Worm (Caenorhabditis elegans) whole organism, late embryonic: ENCODE results near the gene C08E8.3.

Experiments
- F13H6.1 ChIP-seq: sonication (generic microtip); optimal IDR thresholded peaks from 2 replicates; lab custom pipeline; 2016; ENCODE audit warnings: missing genetic modification characterization, missing compliant biosample characterization
- K02D7.2 ChIP-seq: sonication (generic microtip); optimal IDR thresholded peaks from 2 replicates; lab custom pipeline; 2017; ENCODE audit warnings: mild to moderate bottlenecking, missing genetic modification characterization, missing compliant biosample characterization
- T23F11.4 ChIP-seq: fragments of 200-800 bp; sonication (Bioruptor generic); optimal IDR thresholded peaks from 2 replicates; lab custom pipeline; 2018; ENCODE audit warnings: mild to moderate bottlenecking, missing genetic modification characterization, missing compliant biosample characterization
- ahr-1 ChIP-seq: sonication (generic microtip); optimal IDR thresholded peaks from 2 replicates; lab custom pipeline; 2016; ENCODE audit warnings: missing genetic modification characterization, missing compliant biosample characterization
- ama-1 ChIP-seq: fragments of 150-350 bp; optimal IDR thresholded peaks from 2 replicates; lab custom pipeline; 2014
- ceh-18 ChIP-seq: sonication (generic microtip); optimal IDR thresholded peaks from 2 replicates; lab custom pipeline; 2016; ENCODE audit warnings: missing genetic modification characterization, missing compliant biosample characterization
- ceh-22 ChIP-seq: sonication (generic microtip); optimal IDR thresholded peaks from 2 replicates; lab custom pipeline; 2017; ENCODE audit warnings: missing biosample characterization, missing genetic modification characterization
- ceh-24 ChIP-seq: sonication (generic microtip); optimal IDR thresholded peaks from 2 replicates; lab custom pipeline; 2016; ENCODE audit warnings: mild to moderate bottlenecking, missing genetic modification characterization, missing compliant biosample characterization
- ceh-30 ChIP-seq: fragments of 150-350 bp; optimal IDR thresholded peaks from 2 replicates; lab custom pipeline; 2014; ENCODE audit warnings: missing biosample characterization, missing genetic modification characterization
- ceh-31 ChIP-seq: sonication (generic microtip); optimal IDR thresholded peaks from 2 replicates; lab custom pipeline; 2016; ENCODE audit warnings: missing genetic modification characterization, missing compliant biosample characterization
- ceh-45 ChIP-seq: fragments of 200-800 bp; sonication (Bioruptor generic); IDR thresholded peaks from 2 replicates; pipeline ENCODE4 v1.3.6; 2022; ENCODE audit warnings: missing genetic modification reagents, missing genetic modification characterization, missing compliant biosample characterization
- ceh-48 ChIP-seq: sonication (generic microtip); optimal IDR thresholded peaks from 2 replicates; lab custom pipeline; 2016; ENCODE audit warnings: missing genetic modification characterization, inconsistent platforms, missing compliant biosample characterization
- ceh-6 ChIP-seq: fragments of 200-800 bp; sonication (Bioruptor generic); optimal IDR thresholded peaks from 2 replicates; lab custom pipeline; 2018; ENCODE audit warnings: mild to moderate bottlenecking, missing genetic modification characterization, missing compliant biosample characterization
- elt-2 ChIP-seq: sonication (generic microtip); optimal IDR thresholded peaks from 2 replicates; lab custom pipeline; 2016; ENCODE audit warnings: missing genetic modification reagents, missing genetic modification characterization, missing compliant biosample characterization
- ets-4 ChIP-seq: sonication (generic microtip); optimal IDR thresholded peaks from 2 replicates; lab custom pipeline; 2016; ENCODE audit warnings: missing genetic modification characterization, missing compliant biosample characterization
- fax-1 ChIP-seq: sonication (generic microtip); optimal IDR thresholded peaks from 2 replicates; lab custom pipeline; 2016; ENCODE audit warnings: missing genotype, missing genetic modification characterization, missing compliant biosample characterization
- fkh-10 ChIP-seq: fragments of 150-350 bp; optimal IDR thresholded peaks from 2 replicates; lab custom pipeline; 2014; ENCODE audit warnings: missing biosample characterization, missing genetic modification reagents, missing genetic modification characterization
- fkh-6 ChIP-seq: sonication (generic microtip); optimal IDR thresholded peaks from 2 replicates; lab custom pipeline; 2016; ENCODE audit warnings: missing genetic modification characterization, missing compliant biosample characterization
- hlh-15 ChIP-seq: sonication (generic microtip); optimal IDR thresholded peaks from 2 replicates; lab custom pipeline; 2016; ENCODE audit warnings: missing genetic modification characterization, missing compliant biosample characterization
- hlh-6 ChIP-seq: sonication (generic microtip); optimal IDR thresholded peaks from 2 replicates; lab custom pipeline; 2016; ENCODE audit warnings: missing genotype, missing genetic modification characterization, missing compliant biosample characterization
- hlh-8 ChIP-seq: sonication (generic microtip); optimal IDR thresholded peaks from 2 replicates; lab custom pipeline; 2016; ENCODE audit warnings: missing genotype, missing genetic modification characterization, missing compliant biosample characterization
- lim-6 ChIP-seq: sonication (generic microtip); optimal IDR thresholded peaks from 2 replicates; lab custom pipeline; 2016; ENCODE audit warnings: missing genetic modification characterization, missing compliant biosample characterization
- lin-11 ChIP-seq: fragments of 200-800 bp; sonication (Bioruptor generic); optimal IDR thresholded peaks from 2 replicates; lab custom pipeline; 2018; ENCODE audit warnings: mild to moderate bottlenecking, missing genetic modification characterization, missing compliant biosample characterization
- nfya-1 ChIP-seq: sonication (generic microtip); optimal IDR thresholded peaks from 2 replicates; lab custom pipeline; 2017; ENCODE audit warnings: missing genetic modification characterization, mild to moderate bottlenecking, missing compliant biosample characterization, antibody characterized with exemption, moderate library complexity
- nhr-11 ChIP-seq: fragments of 150-350 bp; optimal IDR thresholded peaks from 2 replicates; lab custom pipeline; 2014; ENCODE audit warnings: missing biosample characterization, missing genetic modification characterization
- odd-2 ChIP-seq: sonication (generic microtip); optimal IDR thresholded peaks from 2 replicates; lab custom pipeline; 2017; ENCODE audit warnings: antibody characterized with exemption, mild to moderate bottlenecking, missing genetic modification characterization, missing compliant biosample characterization
- pag-3 ChIP-seq: sonication (generic microtip); optimal IDR thresholded peaks from 2 replicates; lab custom pipeline; 2016; ENCODE audit warnings: missing compliant biosample characterization, missing genetic modification characterization, borderline replicate concordance
- pat-9 ChIP-seq: fragments of 200-800 bp; sonication (Bioruptor generic); optimal IDR thresholded peaks from 2 replicates; lab custom pipeline; 2018; ENCODE audit warnings: mild to moderate bottlenecking, missing genetic modification characterization, moderate library complexity, missing compliant biosample characterization
- pax-1 ChIP-seq: fragments of 150-350 bp; optimal IDR thresholded peaks from 2 replicates; lab custom pipeline; 2014; ENCODE audit warnings: missing biosample characterization, missing genetic modification characterization
- pha-2 ChIP-seq: sonication (generic microtip); optimal IDR thresholded peaks from 2 replicates; lab custom pipeline; 2017; ENCODE audit warnings: mild to moderate bottlenecking, missing genetic modification characterization, missing compliant biosample characterization
- pqm-1 ChIP-seq: sonication (generic microtip); optimal IDR thresholded peaks from 2 replicates; lab custom pipeline; 2016; ENCODE audit warnings: missing genetic modification characterization, missing compliant biosample characterization
- ref-2 ChIP-seq: sonication (generic microtip); optimal IDR thresholded peaks from 2 replicates; lab custom pipeline; 2016; ENCODE audit warnings: missing genetic modification characterization, missing compliant biosample characterization
- rnt-1 ChIP-seq: sonication (generic microtip); optimal IDR thresholded peaks from 2 replicates; lab custom pipeline; 2016; ENCODE audit warnings: missing genetic modification characterization, missing compliant biosample characterization
- sdc-2 ChIP-seq: sonication (generic microtip); optimal IDR thresholded peaks from 2 replicates; lab custom pipeline; 2016; ENCODE audit warnings: missing genotype, missing genetic modification characterization, missing compliant biosample characterization
- sox-2 ChIP-seq: fragments of 200-800 bp; sonication (Bioruptor generic); IDR thresholded peaks from 2 replicates; pipeline ENCODE4 v1.3.6; 2022; ENCODE audit warnings: missing genetic modification reagents, missing genetic modification characterization, missing compliant biosample characterization
- sox-4 ChIP-seq: sonication (generic microtip); optimal IDR thresholded peaks from 2 replicates; lab custom pipeline; 2017; ENCODE audit warnings: mild to moderate bottlenecking, missing genetic modification characterization, inconsistent platforms, missing compliant biosample characterization
- syd-9 ChIP-seq: sonication (generic microtip); optimal IDR thresholded peaks from 2 replicates; lab custom pipeline; 2016; ENCODE audit warnings: mild to moderate bottlenecking, missing genetic modification characterization, moderate library complexity, missing compliant biosample characterization
- tbx-7 ChIP-seq: sonication (generic microtip); optimal IDR thresholded peaks from 2 replicates; lab custom pipeline; 2016; ENCODE audit warnings: missing genotype, missing genetic modification characterization, missing compliant biosample characterization
- ttx-3 ChIP-seq: sonication (generic microtip); optimal IDR thresholded peaks from 2 replicates; lab custom pipeline; 2016; ENCODE audit warnings: missing genetic modification reagents, missing genetic modification characterization, missing compliant biosample characterization
- unc-86 ChIP-seq: sonication (generic microtip); optimal IDR thresholded peaks from 2 replicates; lab custom pipeline; 2016; ENCODE audit warnings: missing genetic modification characterization, missing compliant biosample characterization

Gene C08E8.3

DNA sequence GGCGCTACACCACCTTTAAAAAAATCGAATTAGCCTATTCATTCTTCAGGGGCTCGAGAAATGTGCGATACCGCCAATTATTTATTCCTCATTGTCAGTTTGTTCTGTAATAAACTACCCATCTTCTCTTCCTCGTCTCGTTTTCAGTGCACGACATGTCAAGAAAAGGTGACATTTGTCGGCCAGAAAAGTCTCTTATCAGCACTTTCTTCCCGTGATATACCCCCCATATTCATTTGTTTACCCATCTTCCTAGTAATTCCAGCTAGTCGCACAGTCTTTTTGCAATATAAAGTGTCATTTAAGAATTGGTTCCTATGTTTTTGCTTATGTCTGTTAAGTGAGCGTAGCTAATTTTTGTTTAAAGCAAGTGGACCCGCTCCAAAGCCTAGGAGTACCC lies 25.4 kb upstream of the C08E8.3 start:
- TF ChIP-seq pha-2 (tag; lab: Kevin White, UChicago) (no peak), F13H6.1 (tag; lab: Kevin White, UChicago) (no peak), rnt-1 (tag; lab: Kevin White, UChicago) (no peak), ceh-24 (tag; lab: Kevin White, UChicago) (no peak), ahr-1 (tag; lab: Kevin White, UChicago) (no peak), fax-1 (tag; lab: Kevin White, UChicago) (no peak), hlh-15 (tag; lab: Kevin White, UChicago) (no peak), fkh-10 (GFP tag; lab: Kevin White, UChicago) (no peak), ceh-48 (tag; lab: Kevin White, UChicago) (no peak), ceh-6 (GFP tag; lab: Kevin White, UChicago) (no peak), lim-6 (tag; lab: Kevin White, UChicago) (no peak), nfya-1 (no peak), fkh-6 (tag; lab: Kevin White, UChicago) (no peak), elt-2 (tag; lab: Kevin White, UChicago) (no peak), K02D7.2 (no peak), pag-3 (tag; lab: Kevin White, UChicago) (no peak), sox-2 (GFP tag; lab: Robert Waterston, UW) (no peak), hlh-8 (tag; lab: Kevin White, UChicago) (no peak), nhr-11 (no peak)

DNA sequence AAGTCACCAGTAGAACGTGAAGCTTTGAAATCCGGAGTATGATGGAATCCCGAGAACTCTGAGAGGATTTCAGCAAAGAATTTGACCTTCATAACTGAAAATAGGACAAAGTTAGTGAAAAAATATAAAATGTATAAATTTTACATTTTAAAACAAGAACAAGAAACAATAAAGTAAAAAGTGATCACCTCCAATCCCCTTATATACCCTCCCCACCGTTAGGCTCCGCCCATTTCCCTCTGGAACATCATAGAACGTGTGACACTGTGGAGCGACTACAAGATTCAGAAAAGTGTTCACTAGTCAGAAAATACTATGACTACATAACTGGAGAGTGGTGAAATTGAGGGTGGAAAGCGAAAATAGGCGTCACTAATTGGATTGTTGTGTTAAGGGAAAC lies 18.8 kb upstream of the C08E8.3 start, which contains the start of gene B0462.4:
Gene B0462.4 (minus strand): TSS at position 101 of the 400 bp plus-strand sequence.
- TF ChIP-seq hlh-6 (tag; lab: Kevin White, UChicago) (no peak), hlh-8 (tag; lab: Kevin White, UChicago) (no peak), nfya-1 (no peak), elt-2 (tag; lab: Kevin White, UChicago) (no peak), ceh-30 (tag; lab: Kevin White, UChicago) (no peak), pha-2 (tag; lab: Kevin White, UChicago) (no peak), ama-1 (no peak), ceh-48 (tag; lab: Kevin White, UChicago) (no peak), tbx-7 (no peak), ceh-22 (no peak), pag-3 (tag; lab: Kevin White, UChicago) (no peak), ahr-1 (tag; lab: Kevin White, UChicago) (no peak), odd-2 (no peak), ceh-31 (tag; lab: Kevin White, UChicago) (no peak)
- TF ChIP-seq, all 69 proteins: peak for 0

DNA sequence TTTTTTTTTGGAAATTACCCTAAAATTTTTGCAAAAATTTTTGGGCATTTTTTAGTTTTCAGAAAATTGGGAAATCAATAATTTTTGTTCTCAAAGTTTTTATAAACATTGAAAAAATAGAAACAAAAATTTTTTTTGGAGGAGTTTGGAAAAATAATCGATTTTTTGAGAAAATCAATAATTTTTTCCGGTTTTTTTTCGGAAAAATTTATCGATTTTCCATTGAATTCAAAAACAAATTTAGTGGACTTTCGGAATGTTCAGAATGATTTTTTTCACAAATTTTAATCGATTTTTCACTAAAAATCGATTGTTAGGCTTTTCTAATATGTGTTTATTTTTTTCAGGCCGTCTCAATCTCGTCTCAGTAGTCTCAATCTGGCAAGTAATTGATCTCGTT lies 12.3 kb upstream of the C08E8.3 start:
- TF ChIP-seq pat-9 (tag; lab: Kevin White, UChicago) (no peak), tbx-7 (no peak), nhr-11 (no peak), lin-11 (tag; lab: Kevin White, UChicago) (no peak), ceh-45 (GFP tag; lab: Robert Waterston, UW) (no peak), elt-2 (tag; lab: Kevin White, UChicago) (no peak), pqm-1 (tag; lab: Kevin White, UChicago) (no peak), ama-1 (no peak), unc-86 (tag; lab: Kevin White, UChicago) (no peak), sox-2 (GFP tag; lab: Robert Waterston, UW) (no peak), ceh-30 (tag; lab: Kevin White, UChicago) (no peak), sdc-2 (no peak), T23F11.4 (no peak), ttx-3 (tag; lab: Kevin White, UChicago) (no peak)

DNA sequence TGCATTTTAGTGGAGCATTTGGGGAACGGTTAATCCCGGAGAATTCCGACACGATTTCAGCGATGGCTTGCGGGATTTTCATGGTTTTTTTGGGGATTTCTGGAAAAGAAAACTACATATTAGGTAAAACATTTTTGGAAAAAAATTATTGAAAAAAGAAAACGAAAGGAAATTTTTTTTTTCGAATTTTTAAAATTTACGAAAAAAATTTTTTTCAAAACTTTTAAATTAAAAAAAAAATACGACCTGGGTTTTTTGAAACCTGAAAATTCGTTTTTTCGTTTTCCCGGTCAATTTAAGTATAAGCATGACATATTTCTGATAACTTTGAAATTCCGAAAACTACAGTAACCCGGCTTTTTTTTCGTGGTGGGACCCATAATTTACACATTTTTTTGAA lies 10.1 kb upstream of the C08E8.3 start, which contains the start of gene C08E8.10:
Gene C08E8.10 (minus strand): TSS at position 101 of the 400 bp plus-strand sequence.
- no peak for TF ChIP-seq syd-9 (tag; lab: Kevin White, UChicago)
- no peak for TF ChIP-seq fkh-6 (tag; lab: Kevin White, UChicago)
- TF ChIP-seq ceh-18, result no peak
- no peak for TF ChIP-seq ref-2 (tag; lab: Kevin White, UChicago)
- TF ChIP-seq ets-4, result no peak
- TF ChIP-seq sox-4 (tag; lab: Kevin White, UChicago), result no peak
- no peak for TF ChIP-seq sox-2 (GFP tag; lab: Robert Waterston, UW)
- no peak for TF ChIP-seq pha-2 (tag; lab: Kevin White, UChicago)
- TF ChIP-seq lim-6 (tag; lab: Kevin White, UChicago), result no peak
- TF ChIP-seq pax-1 (tag; lab: Kevin White, UChicago), result no peak
